Fruit fly (Drosophila melanogaster) whole organism, embryonic: ENCODE results near the gene CG34176.

ENCODE experiments used
- CG14710 ChIP-seq: fragments of 200-800 bp; sonication (Bioruptor generic); optimal IDR thresholded peaks from 3 replicates; lab custom pipeline; 2019; ENCODE audit warnings: missing biosample characterization, mild to moderate bottlenecking, missing genetic modification characterization, moderate library complexity
- Hr78 ChIP-seq, 2 experiments: fragments of 200-800 bp in 1 of 2; fragments of >200 bp in 1 of 2; sonication (Bioruptor generic) in 1 of 2; optimal IDR thresholded peaks; 2 replicates each; lab custom pipeline; 2017 to 2019; ENCODE audit warnings: missing biosample characterization in 2 of 2, missing genetic modification characterization in 2 of 2, mild to moderate bottlenecking in 1 of 2, moderate library complexity in 1 of 2
- MTF-1 ChIP-seq: fragments of 200-800 bp; sonication (Bioruptor generic); optimal IDR thresholded peaks from 2 replicates; lab custom pipeline; 2018; ENCODE audit warnings: missing biosample characterization, mild to moderate bottlenecking, missing genetic modification characterization, borderline replicate concordance
- Max ChIP-seq: fragments of 200-800 bp; sonication (Bioruptor generic); optimal IDR thresholded peaks from 2 replicates; lab custom pipeline; 2016; ENCODE audit warnings: missing biosample characterization, mild to moderate bottlenecking, missing genetic modification characterization
- bowl ChIP-seq: fragments of 200-800 bp; sonication (Bioruptor generic); IDR thresholded peaks from 2 replicates; pipeline ENCODE4 v1.3.6; 2022; ENCODE audit warnings: missing biosample characterization, missing genetic modification characterization

- TF ChIP-seq bowl (GFP tag; lab: Robert Waterston, UW) (no peak), Max (GFP tag; lab: Kevin White, UChicago) (no peak), Hr78 (GFP tag; optimal IDR thresholded peaks at IDR 0.05; lab: Kevin White, UChicago) (no peak), MTF-1 (no peak), CG14710 (tag; lab: Kevin White, UChicago) (no peak)
Measured at dm6 chr2L:4034300-4034699, 30.4 kb downstream of the CG34176 start.
